Worm (Caenorhabditis elegans) whole organism, young adult: ENCODE data around the gene dpf-1.

Experiments
- B0019.2 ChIP-seq: fragments of 200-800 bp; sonication (Bioruptor generic); conservative IDR thresholded peaks from 2 replicates; pipeline ENCODE4 v1.3.6; 2022; ENCODE audit warnings: missing genetic modification reagents, missing genetic modification characterization, missing compliant biosample characterization
- F10E7.11 ChIP-seq: sonication (generic microtip); optimal IDR thresholded peaks from 2 replicates; lab custom pipeline; 2017; ENCODE audit warnings: mild to moderate bottlenecking, missing genetic modification characterization, moderate library complexity, missing compliant biosample characterization
- F22D6.2 ChIP-seq: sonication (generic microtip); optimal IDR thresholded peaks from 2 replicates; lab custom pipeline; 2016; ENCODE audit warnings: mild to moderate bottlenecking, missing genetic modification characterization, missing compliant biosample characterization
- Y53F4B.3 ChIP-seq: fragments of 200-800 bp; sonication (Bioruptor generic); IDR thresholded peaks from 2 replicates; pipeline ENCODE4 v1.3.6; 2022; ENCODE audit warnings: missing genetic modification reagents, missing genetic modification characterization, missing compliant biosample characterization
- Y67H2A.10 ChIP-seq: fragments of 200-800 bp; sonication (Bioruptor generic); conservative IDR thresholded peaks from 2 replicates; pipeline ENCODE4 v1.3.6; 2022; ENCODE audit warnings: missing genetic modification reagents, missing genetic modification characterization, missing compliant biosample characterization
- Y79H2A.3 ChIP-seq: fragments of 200-800 bp; sonication (Bioruptor generic); conservative IDR thresholded peaks from 2 replicates; pipeline ENCODE4 v1.3.6; 2022; ENCODE audit warnings: missing genetic modification reagents, missing genetic modification characterization, missing compliant biosample characterization
- Y95B8A.8 ChIP-seq: fragments of 200-800 bp; sonication (Bioruptor generic); IDR thresholded peaks from 2 replicates; pipeline ENCODE4 v1.3.6; 2022; ENCODE audit warnings: missing genetic modification reagents, missing genetic modification characterization, missing compliant biosample characterization
- ZK185.1 ChIP-seq: sonication (generic microtip); optimal IDR thresholded peaks from 2 replicates; lab custom pipeline; 2016; ENCODE audit warnings: mild to moderate bottlenecking, missing genetic modification characterization, missing compliant biosample characterization; ENCODE audit not compliant: poor library complexity, severe bottlenecking
- ama-1 ChIP-seq, 3 experiments: fragments of 150-350 bp in 1 of 3; sonication (generic microtip) in 2 of 3; optimal IDR thresholded peaks; 2 replicates each; lab custom pipeline; 2014 to 2018; ENCODE audit warnings: missing biosample characterization in 2 of 3, missing genetic modification characterization in 2 of 3, missing genetic modification reagents in 2 of 3
- aptf-3 ChIP-seq: fragments of 200-800 bp; sonication (Bioruptor generic); IDR thresholded peaks from 2 replicates; pipeline ENCODE4 v1.3.6; 2022; ENCODE audit warnings: missing genetic modification characterization, missing compliant biosample characterization
- athp-1 ChIP-seq: sonication (generic microtip); optimal IDR thresholded peaks from 2 replicates; lab custom pipeline; 2017; ENCODE audit warnings: mild to moderate bottlenecking, missing genetic modification characterization, missing compliant biosample characterization
- attf-5 ChIP-seq: fragments of 200-800 bp; sonication (Bioruptor generic); optimal IDR thresholded peaks from 2 replicates; lab custom pipeline; 2018; ENCODE audit warnings: mild to moderate bottlenecking, missing genetic modification characterization, missing compliant biosample characterization
- attf-6 ChIP-seq: fragments of 200-800 bp; sonication (Bioruptor generic); IDR thresholded peaks from 2 replicates; pipeline ENCODE4 v1.3.6; 2022; ENCODE audit warnings: missing genetic modification reagents, missing genetic modification characterization, missing compliant biosample characterization
- bed-1 ChIP-seq: fragments of 200-800 bp; sonication (Bioruptor generic); IDR thresholded peaks from 2 replicates; pipeline ENCODE4 v1.3.6; 2022; ENCODE audit warnings: missing genetic modification reagents, missing genetic modification characterization, missing compliant biosample characterization
- cebp-1 ChIP-seq, 2 experiments: fragments of 200-800 bp in 1 of 2; sonication (Bioruptor generic) in 1 of 2; sonication (generic microtip) in 1 of 2; IDR thresholded peaks in 1 of 2; optimal IDR thresholded peaks in 1 of 2; 2 replicates each; pipeline versions ENCODE4 v1.3.6 to Lab custom; 2017 to 2022; ENCODE audit warnings: missing compliant biosample characterization in 2 of 2, missing genetic modification characterization in 2 of 2, mild to moderate bottlenecking in 1 of 2, missing genetic modification reagents in 1 of 2, moderate library complexity in 1 of 2
- ceh-100 ChIP-seq: fragments of 200-800 bp; sonication (Bioruptor generic); IDR thresholded peaks from 2 replicates; pipeline ENCODE4 v1.3.6; 2022; ENCODE audit warnings: missing genetic modification reagents, missing genetic modification characterization, missing compliant biosample characterization
- ceh-58 ChIP-seq: fragments of 200-800 bp; sonication (Bioruptor generic); IDR thresholded peaks from 2 replicates; pipeline ENCODE4 v1.3.6; 2022; ENCODE audit warnings: missing genetic modification characterization, missing compliant biosample characterization
- ceh-79 ChIP-seq: sonication (generic microtip); optimal IDR thresholded peaks from 2 replicates; lab custom pipeline; 2017; ENCODE audit warnings: mild to moderate bottlenecking, missing genetic modification characterization, missing compliant biosample characterization
- chd-7 ChIP-seq: sonication (generic microtip); optimal IDR thresholded peaks from 2 replicates; lab custom pipeline; 2016; ENCODE audit warnings: mild to moderate bottlenecking, missing genetic modification characterization, moderate library complexity, missing compliant biosample characterization
- dpff-1 ChIP-seq: sonication (generic microtip); optimal IDR thresholded peaks from 2 replicates; lab custom pipeline; 2017; ENCODE audit warnings: mild to moderate bottlenecking, missing genetic modification characterization, missing compliant biosample characterization
- efl-1 ChIP-seq: fragments of 150-350 bp; optimal IDR thresholded peaks from 2 replicates; lab custom pipeline; 2014; ENCODE audit warnings: missing biosample characterization, missing genetic modification reagents, missing genetic modification characterization
- egl-44 ChIP-seq: fragments of 200-800 bp; sonication (Bioruptor generic); IDR thresholded peaks from 2 replicates; pipeline ENCODE4 v1.3.6; 2022; ENCODE audit warnings: missing genetic modification reagents, missing genetic modification characterization, missing compliant biosample characterization
- fkh-3 ChIP-seq: sonication (generic microtip); optimal IDR thresholded peaks from 2 replicates; lab custom pipeline; 2016; ENCODE audit warnings: mild to moderate bottlenecking, missing genetic modification characterization, missing compliant biosample characterization
- hmg-20 ChIP-seq: fragments of 200-800 bp; sonication (Bioruptor generic); IDR thresholded peaks from 2 replicates; pipeline ENCODE4 v1.3.6; 2022; ENCODE audit warnings: missing genetic modification reagents, missing genetic modification characterization, missing compliant biosample characterization
- hrde-1 ChIP-seq: sonication (generic microtip); optimal IDR thresholded peaks from 2 replicates; lab custom pipeline; 2016; ENCODE audit warnings: missing genetic modification characterization, mild to moderate bottlenecking, missing compliant biosample characterization, moderate library complexity, missing genotype, missing genetic modification reagents, borderline replicate concordance
- let-607 ChIP-seq, 2 experiments: fragments of 200-800 bp in 1 of 2; sonication (Bioruptor generic) in 1 of 2; sonication (generic microtip) in 1 of 2; optimal IDR thresholded peaks; 2 replicates each; lab custom pipeline; 2016 to 2018; ENCODE audit warnings: mild to moderate bottlenecking in 2 of 2, missing compliant biosample characterization in 2 of 2, missing genetic modification characterization in 2 of 2, moderate library complexity in 2 of 2, missing genotype in 1 of 2
- lsl-1 ChIP-seq: fragments of 200-800 bp; sonication (Bioruptor generic); optimal IDR thresholded peaks from 2 replicates; lab custom pipeline; 2018; ENCODE audit warnings: mild to moderate bottlenecking, missing genetic modification characterization, moderate library complexity, missing compliant biosample characterization
- madf-10 ChIP-seq: sonication (generic microtip); optimal IDR thresholded peaks from 2 replicates; lab custom pipeline; 2016; ENCODE audit warnings: mild to moderate bottlenecking, missing genetic modification characterization, missing compliant biosample characterization
- madf-6 ChIP-seq: fragments of 200-800 bp; sonication (Bioruptor generic); IDR thresholded peaks from 2 replicates; pipeline ENCODE4 v1.3.6; 2022; ENCODE audit warnings: missing genetic modification reagents, missing genetic modification characterization, missing compliant biosample characterization
- mxl-1 ChIP-seq: sonication (generic microtip); optimal IDR thresholded peaks from 2 replicates; lab custom pipeline; 2016; ENCODE audit warnings: missing genetic modification characterization, missing compliant biosample characterization
- nfya-1 ChIP-seq: sonication (generic microtip); optimal IDR thresholded peaks from 2 replicates; lab custom pipeline; 2017; ENCODE audit warnings: antibody characterized with exemption, missing compliant biosample characterization, missing genetic modification characterization, borderline replicate concordance; ENCODE audit not compliant: insufficient read depth
- nhr-90 ChIP-seq: sonication (generic microtip); optimal IDR thresholded peaks from 2 replicates; lab custom pipeline; 2016; ENCODE audit warnings: missing genotype, mild to moderate bottlenecking, missing genetic modification characterization, missing compliant biosample characterization
- rcor-1 ChIP-seq: fragments of 200-800 bp; sonication (Bioruptor generic); IDR thresholded peaks from 2 replicates; pipeline ENCODE4 v1.3.6; 2022; ENCODE audit warnings: missing genetic modification reagents, missing genetic modification characterization, missing compliant biosample characterization
- rec-8 ChIP-seq, 2 experiments: sonication (generic microtip); optimal IDR thresholded peaks; 2 replicates each; lab custom pipeline; 2016; ENCODE audit warnings: mild to moderate bottlenecking in 2 of 2, missing genetic modification characterization in 2 of 2, missing genetic modification reagents in 2 of 2, missing genotype in 2 of 2, missing biosample characterization in 1 of 2, missing compliant biosample characterization in 1 of 2, moderate library complexity in 1 of 2
- sdz-38 ChIP-seq: sonication (generic microtip); optimal IDR thresholded peaks from 2 replicates; lab custom pipeline; 2016; ENCODE audit warnings: missing genotype, missing genetic modification characterization, missing compliant biosample characterization
- snpc-1.3 ChIP-seq: sonication (generic microtip); optimal IDR thresholded peaks from 2 replicates; lab custom pipeline; 2017; ENCODE audit warnings: missing genetic modification characterization, mild to moderate bottlenecking, missing compliant biosample characterization, antibody characterized with exemption, moderate library complexity, missing genotype, missing genetic modification reagents; ENCODE audit not compliant: insufficient read depth
- snpc-3.4 ChIP-seq: sonication (generic microtip); optimal IDR thresholded peaks from 2 replicates; lab custom pipeline; 2017; ENCODE audit warnings: missing genetic modification characterization, mild to moderate bottlenecking, missing compliant biosample characterization, antibody characterized with exemption, moderate library complexity, missing genotype, missing genetic modification reagents
- snpc-4 ChIP-seq, 5 experiments: fragments of 150-350 bp in 1 of 5; sonication (generic microtip) in 4 of 5; optimal IDR thresholded peaks; 2 replicates each; lab custom pipeline; 2014 to 2018; ENCODE audit warnings: missing genetic modification characterization in 5 of 5, missing biosample characterization in 3 of 5, antibody characterized with exemption in 2 of 5, mild to moderate bottlenecking in 2 of 5, missing compliant biosample characterization in 2 of 5, missing genotype in 2 of 5, moderate library complexity in 2 of 5, missing genetic modification reagents in 1 of 5
- somi-1 ChIP-seq: fragments of 200-800 bp; sonication (Bioruptor generic); optimal IDR thresholded peaks from 2 replicates; lab custom pipeline; 2018; ENCODE audit warnings: mild to moderate bottlenecking, missing genetic modification characterization, missing compliant biosample characterization
- sptf-2 ChIP-seq: fragments of 200-800 bp; sonication (Bioruptor generic); optimal IDR thresholded peaks from 2 replicates; lab custom pipeline; 2018; ENCODE audit warnings: mild to moderate bottlenecking, missing genetic modification characterization, missing compliant biosample characterization
- unc-62 ChIP-seq: fragments of 150-350 bp; optimal IDR thresholded peaks from 2 replicates; lab custom pipeline; 2014; ENCODE audit warnings: missing biosample characterization, missing genetic modification reagents, missing genetic modification characterization
- zim-3 ChIP-seq: sonication (generic microtip); optimal IDR thresholded peaks from 2 replicates; lab custom pipeline; 2017; ENCODE audit warnings: mild to moderate bottlenecking, missing genetic modification characterization, moderate library complexity, missing compliant biosample characterization
- ztf-25 ChIP-seq: fragments of 200-800 bp; sonication (Bioruptor generic); IDR thresholded peaks from 2 replicates; pipeline ENCODE4 v1.3.6; 2022; ENCODE audit warnings: missing genetic modification reagents, missing genetic modification characterization, missing compliant biosample characterization
- ztf-26 ChIP-seq: sonication (generic microtip); optimal IDR thresholded peaks from 2 replicates; lab custom pipeline; 2017; ENCODE audit warnings: missing genetic modification characterization, missing compliant biosample characterization
- ztf-28 ChIP-seq: fragments of 200-800 bp; sonication (Bioruptor generic); IDR thresholded peaks from 2 replicates; pipeline ENCODE4 v1.3.6; 2022; ENCODE audit warnings: missing genetic modification reagents, missing genetic modification characterization, missing compliant biosample characterization
- ztf-6 ChIP-seq: fragments of 200-800 bp; sonication (Bioruptor generic); IDR thresholded peaks from 2 replicates; pipeline ENCODE4 v1.3.6; 2022; ENCODE audit warnings: missing genetic modification reagents, missing genetic modification characterization, missing compliant biosample characterization

Gene dpf-1

ce11 chrV:15479825-15480224 lies 8.7 kb downstream of the dpf-1 start (continued):
- TF ChIP-seq lsl-1: peak; percentile 27
- TF ChIP-seq Y53F4B.3 (GFP tag; lab: Robert Waterston, UW): no peak
- TF ChIP-seq madf-10 (tag; lab: Kevin White, UChicago): no peak
- TF ChIP-seq snpc-3.4 (tag; lab: Kevin White, UChicago): peak; percentile 81
- peak; percentile 44 for TF ChIP-seq fkh-3 (tag; lab: Kevin White, UChicago)
- TF ChIP-seq snpc-1.3 (tag; lab: Kevin White, UChicago): peak; percentile 52
- peak; percentile 20 for TF ChIP-seq attf-5 (GFP tag; lab: Kevin White, UChicago)
- TF ChIP-seq F10E7.11 (tag; lab: Kevin White, UChicago): no peak
- peak; percentile 45 for TF ChIP-seq sptf-2
- TF ChIP-seq somi-1 (GFP tag; lab: Kevin White, UChicago): no peak
- no peak for TF ChIP-seq ztf-6 (GFP tag; lab: Robert Waterston, UW)
- no peak for TF ChIP-seq ztf-26 (tag; lab: Kevin White, UChicago)
- no peak for TF ChIP-seq sdz-38 (tag; lab: Kevin White, UChicago)
- TF ChIP-seq efl-1: no peak
- TF ChIP-seq F22D6.2: no peak
- no peak for TF ChIP-seq zim-3
- TF ChIP-seq B0019.2 (GFP tag; lab: Robert Waterston, UW): no peak
- TF ChIP-seq mxl-1 (tag; lab: Kevin White, UChicago): no peak
- peak in 1 of 2 experiments; percentile 4 for TF ChIP-seq let-607 (tag; optimal IDR thresholded peaks at IDR 0.05; lab: Kevin White, UChicago)
- TF ChIP-seq rec-8 (tag; optimal IDR thresholded peaks at IDR 0.05; lab: Kevin White, UChicago): peak in 1 of 2 experiments; percentile 53
- no peak for TF ChIP-seq hrde-1
- TF ChIP-seq Y67H2A.10 (GFP tag; lab: Robert Waterston, UW): no peak
- no peak for TF ChIP-seq ztf-28 (GFP tag; lab: Robert Waterston, UW)
- TF ChIP-seq ceh-58: no peak
- no peak for TF ChIP-seq ceh-79 (tag; lab: Kevin White, UChicago)
- 0 out of 2 replicates have a peak, but pooled peaks have one; percentile 36 for TF ChIP-seq egl-44 (GFP tag; lab: Robert Waterston, UW)
- TF ChIP-seq ZK185.1 (tag; lab: Kevin White, UChicago): no peak
- 0 out of 2 replicates have a peak, but pooled peaks have one; percentile 35 for TF ChIP-seq attf-6 (GFP tag; lab: Robert Waterston, UW)
- no peak for TF ChIP-seq ztf-25
- TF ChIP-seq aptf-3 (GFP tag; lab: Robert Waterston, UW): no peak
- no peak for TF ChIP-seq Y95B8A.8
- TF ChIP-seq, all 124 proteins: peak for 34

- TF ChIP-seq ama-1 (optimal IDR thresholded peaks at IDR 0.05; lab: Kevin White, UChicago): no peak
- TF ChIP-seq ama-1 (GFP tag; optimal IDR thresholded peaks at IDR 0.05; lab: Kevin White, UChicago): peak in 1 of 2 experiments; percentile 47
- TF ChIP-seq B0019.2 (GFP tag; lab: Robert Waterston, UW): no peak
- no peak for TF ChIP-seq Y79H2A.3 (GFP tag; lab: Robert Waterston, UW)
- no peak for TF ChIP-seq athp-1 (tag; lab: Kevin White, UChicago)
- no peak for TF ChIP-seq nfya-1 (tag; lab: Kevin White, UChicago)
- TF ChIP-seq madf-6 (GFP tag; lab: Robert Waterston, UW): peak; percentile 40; the same call in 1 of the 2 replicates
- no peak for TF ChIP-seq ceh-100 (GFP tag; lab: Robert Waterston, UW)
- no peak for TF ChIP-seq unc-62 (GFP tag; lab: Kevin White, UChicago)
- TF ChIP-seq ztf-26 (tag; lab: Kevin White, UChicago): no peak
- TF ChIP-seq hmg-20 (GFP tag; lab: Robert Waterston, UW): no peak
- peak; percentile 11 for TF ChIP-seq snpc-4 (GFP tag; optimal IDR thresholded peaks at IDR 0.05; lab: Kevin White, UChicago)
- TF ChIP-seq snpc-4 (tag; optimal IDR thresholded peaks at IDR 0.05; lab: Kevin White, UChicago): no peak
- no peak for TF ChIP-seq bed-1
- TF ChIP-seq rcor-1 (GFP tag; lab: Robert Waterston, UW): peak; percentile 26; the same call in 1 of the 2 replicates
- no peak for TF ChIP-seq cebp-1 (GFP tag; IDR thresholded peaks at IDR 0.05; lab: Robert Waterston, UW)
- no peak for TF ChIP-seq cebp-1 (tag; optimal IDR thresholded peaks at IDR 0.05; lab: Kevin White, UChicago)
- TF ChIP-seq dpff-1: no peak
- peak; percentile 52 for TF ChIP-seq nhr-90 (tag; lab: Kevin White, UChicago)
- TF ChIP-seq chd-7 (tag; lab: Kevin White, UChicago): no peak
These were observed 9.5 kb downstream of the dpf-1 start for ce11 chrV:15480505-15481075.
